Worm (Caenorhabditis elegans): ENCODE results near the gene F20D6.2.

DNA sequence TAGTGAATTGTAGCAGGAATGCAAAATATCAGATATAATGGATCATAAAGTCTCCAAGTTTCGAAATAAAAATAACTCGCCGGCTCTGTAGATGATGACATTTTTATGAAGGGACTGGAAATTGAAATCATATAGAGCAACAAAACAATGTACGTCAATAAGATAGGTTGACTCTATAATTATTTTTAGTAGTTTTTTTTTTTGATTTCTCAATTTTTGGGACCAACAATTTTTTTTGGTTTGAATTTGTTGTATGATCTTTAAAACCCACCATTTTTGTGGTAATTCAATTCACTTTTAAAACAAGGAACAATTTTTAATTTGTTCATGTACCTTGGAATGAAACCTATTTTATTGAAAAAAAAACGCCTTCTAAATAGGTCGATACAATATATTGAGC lies 4.2 kb downstream of the F20D6.2 start, which contains the start of gene F20D6.12:
- no peak for TF ChIP-seq cog-1 (tag; optimal IDR thresholded peaks at IDR 0.05)
- no peak for TF ChIP-seq flt-1 (GFP tag; IDR thresholded peaks at IDR 0.05)
- no peak for TF ChIP-seq med-1 (GFP tag; optimal IDR thresholded peaks at IDR 0.05; ENCODE audit: insufficient read depth)
- TF ChIP-seq ztf-23 (GFP tag; IDR thresholded peaks at IDR 0.05): no peak
